Fruit fly (Drosophila melanogaster): ENCODE measurements around the gene CG13000.

The CG13000 gene

dm6 chrX:16943515-16943850 lies 4.8 kb downstream of the CG13000 start:
- TF ChIP-seq Jra (GFP tag; optimal IDR thresholded peaks at IDR 0.05), result peak; percentile 20
- TF ChIP-seq sv (GFP tag; optimal IDR thresholded peaks at IDR 0.05), result no peak
- TF ChIP-seq brk (GFP tag; optimal IDR thresholded peaks at IDR 0.05), result peak; percentile 10
- TF ChIP-seq h (GFP tag; optimal IDR thresholded peaks at IDR 0.05), result peak; percentile 35

dm6 chrX:16942735-16943514 lies 5.3 kb downstream of the CG13000 start, which contains the start of the genes CG13001 and RhoGAP15B:
Gene CG13001 (minus strand): TSS chrX:16942871.
Gene RhoGAP15B (plus strand): TSS chrX:16943290.
- no peak for TF ChIP-seq Dfd (GFP tag; optimal IDR thresholded peaks at IDR 0.05)
- TF ChIP-seq N (GFP tag; optimal IDR thresholded peaks at IDR 0.05), result no peak
- no peak for TF ChIP-seq CG9705 (GFP tag; optimal IDR thresholded peaks at IDR 0.05)
- TF ChIP-seq Vsx2 (GFP tag; optimal IDR thresholded peaks at IDR 0.05; ENCODE audit: partially characterized antibody), result no peak
- TF ChIP-seq rgr (GFP tag; optimal IDR thresholded peaks at IDR 0.05), result peak; percentile 6
- peak; percentile 4 for TF ChIP-seq Sp1 (GFP tag; optimal IDR thresholded peaks at IDR 0.05)
- TF ChIP-seq jim (GFP tag; optimal IDR thresholded peaks at IDR 0.05), result no peak
- no peak for TF ChIP-seq brk (GFP tag; optimal IDR thresholded peaks at IDR 0.05)
- TF ChIP-seq foxo (GFP tag; optimal IDR thresholded peaks at IDR 0.05), result peak in 1 of 2 experiments; percentile 3
- TF ChIP-seq OdsH (GFP tag; optimal IDR thresholded peaks at IDR 0.05), result no peak

- TF ChIP-seq usp (GFP tag; optimal IDR thresholded peaks at IDR 0.05), result no peak
- peak; percentile 14 for TF ChIP-seq psq (GFP tag; optimal IDR thresholded peaks at IDR 0.05)
- TF ChIP-seq Jra (GFP tag; optimal IDR thresholded peaks at IDR 0.05), result no peak
- peak; percentile 27 for TF ChIP-seq Myc (optimal IDR thresholded peaks at IDR 0.05)
These were observed 7.7 kb downstream of the CG13000 start, which contains the start of gene wus for dm6 chrX:16940426-16941058. Gene wus (minus strand): TSS chrX:16940873.

dm6 chrX:16936689-16937088 lies 11.6 kb downstream of the CG13000 start:
- TF ChIP-seq jim (GFP tag; optimal IDR thresholded peaks at IDR 0.05), result no peak
- TF ChIP-seq Sp1 (GFP tag; optimal IDR thresholded peaks at IDR 0.05), result no peak
- no peak for TF ChIP-seq dsf (GFP tag; optimal IDR thresholded peaks at IDR 0.05; ENCODE audit: borderline replicate concordance)
- TF ChIP-seq Hr83 (GFP tag; optimal IDR thresholded peaks at IDR 0.05; ENCODE audit: poor library complexity, severe bottlenecking), result no peak
- no peak for TF ChIP-seq foxo (GFP tag; optimal IDR thresholded peaks at IDR 0.05)
- no peak for TF ChIP-seq brk (GFP tag; optimal IDR thresholded peaks at IDR 0.05)
- no peak for TF ChIP-seq sv (GFP tag; optimal IDR thresholded peaks at IDR 0.05)
- TF ChIP-seq dmrt93B (GFP tag; optimal IDR thresholded peaks at IDR 0.05), result no peak
- TF ChIP-seq HLH106 (tag; optimal IDR thresholded peaks at IDR 0.05), result no peak

dm6 chrX:16934430-16934829 lies 13.8 kb downstream of the CG13000 start:
- TF ChIP-seq dl (GFP tag; optimal IDR thresholded peaks at IDR 0.05; ENCODE audit: insufficient read depth in 1 of 2, partially characterized antibody in 2 of 2) (no peak), HLH106 (tag; optimal IDR thresholded peaks at IDR 0.05) (no peak), h (GFP tag; optimal IDR thresholded peaks at IDR 0.05) (no peak), foxo (GFP tag; optimal IDR thresholded peaks at IDR 0.05) (no peak), ey (GFP tag; optimal IDR thresholded peaks at IDR 0.05) (no peak), Dif (GFP tag; optimal IDR thresholded peaks at IDR 0.05; ENCODE audit: partially characterized antibody) (no peak)

- TF ChIP-seq Rel (GFP tag; optimal IDR thresholded peaks at IDR 0.05) (no peak), Rel (tag; optimal IDR thresholded peaks at IDR 0.05) (no peak), Jra (GFP tag; optimal IDR thresholded peaks at IDR 0.05) (no peak)
These were observed 15.4 kb downstream of the CG13000 start for dm6 chrX:16932820-16933386.
